Worm (Caenorhabditis elegans) whole organism, late embryonic: ENCODE results near the gene ncap-1.

Experiments used
- ahr-1 ChIP-seq: sonication (generic microtip); optimal IDR thresholded peaks from 2 replicates; lab custom pipeline; 2016; ENCODE audit warnings: missing genetic modification characterization, missing compliant biosample characterization
- ceh-24 ChIP-seq: sonication (generic microtip); optimal IDR thresholded peaks from 2 replicates; lab custom pipeline; 2016; ENCODE audit warnings: mild to moderate bottlenecking, missing genetic modification characterization, missing compliant biosample characterization
- gmeb-2 ChIP-seq: sonication (generic microtip); optimal IDR thresholded peaks from 2 replicates; lab custom pipeline; 2016; ENCODE audit warnings: missing genetic modification characterization, inconsistent platforms, missing compliant biosample characterization
- hlh-15 ChIP-seq: sonication (generic microtip); optimal IDR thresholded peaks from 2 replicates; lab custom pipeline; 2016; ENCODE audit warnings: missing genetic modification characterization, missing compliant biosample characterization
- hlh-6 ChIP-seq: sonication (generic microtip); optimal IDR thresholded peaks from 2 replicates; lab custom pipeline; 2016; ENCODE audit warnings: missing genotype, missing genetic modification characterization, missing compliant biosample characterization
- madf-2 ChIP-seq: sonication (generic microtip); optimal IDR thresholded peaks from 2 replicates; lab custom pipeline; 2017; ENCODE audit warnings: missing genetic modification characterization, missing compliant biosample characterization
- nhr-11 ChIP-seq: fragments of 150-350 bp; optimal IDR thresholded peaks from 2 replicates; lab custom pipeline; 2014; ENCODE audit warnings: missing biosample characterization, missing genetic modification characterization
- odd-2 ChIP-seq: sonication (generic microtip); optimal IDR thresholded peaks from 2 replicates; lab custom pipeline; 2017; ENCODE audit warnings: antibody characterized with exemption, mild to moderate bottlenecking, missing genetic modification characterization, missing compliant biosample characterization
- pag-3 ChIP-seq: sonication (generic microtip); optimal IDR thresholded peaks from 2 replicates; lab custom pipeline; 2016; ENCODE audit warnings: missing compliant biosample characterization, missing genetic modification characterization, borderline replicate concordance
- pax-1 ChIP-seq: fragments of 150-350 bp; optimal IDR thresholded peaks from 2 replicates; lab custom pipeline; 2014; ENCODE audit warnings: missing biosample characterization, missing genetic modification characterization
- tbx-7 ChIP-seq: sonication (generic microtip); optimal IDR thresholded peaks from 2 replicates; lab custom pipeline; 2016; ENCODE audit warnings: missing genotype, missing genetic modification characterization, missing compliant biosample characterization

ce11 chrII:2919074-2919857 lies at the start of gene ncap-1, which contains the start of gene Y110A2AR.1:
- TF ChIP-seq ceh-24 = no peak
- no peak for TF ChIP-seq madf-2 (tag; lab: Kevin White, UChicago)
- no peak for TF ChIP-seq pax-1 (tag; lab: Kevin White, UChicago)
- TF ChIP-seq hlh-6 (tag; lab: Kevin White, UChicago) = no peak
- no peak for TF ChIP-seq pag-3
- no peak for TF ChIP-seq tbx-7 (tag; lab: Kevin White, UChicago)
- TF ChIP-seq ahr-1 (tag; lab: Kevin White, UChicago) = no peak
- no peak for TF ChIP-seq nhr-11 (tag; lab: Kevin White, UChicago)
- TF ChIP-seq odd-2 (tag; lab: Kevin White, UChicago) = no peak
- no peak for TF ChIP-seq hlh-15 (tag; lab: Kevin White, UChicago)
- TF ChIP-seq gmeb-2 (tag; lab: Kevin White, UChicago) = no peak
